Fruit fly (Drosophila melanogaster) whole organism: Measurements from ENCODE around the gene CG6403.

Experiments used
- Dll ChIP-seq: fragments of >200 bp; optimal IDR thresholded peaks from 2 replicates; lab custom pipeline; 2017
- EcR ChIP-seq, 2 experiments: fragments of >200 bp; optimal IDR thresholded peaks; 2 replicates each; lab custom pipeline; 2017; ENCODE audit warnings: missing biosample characterization in 2 of 2, missing genetic modification characterization in 2 of 2, missing genetic modification reagents in 2 of 2
- usp ChIP-seq: fragments of >200 bp; optimal IDR thresholded peaks from 2 replicates; lab custom pipeline; 2017; ENCODE audit warnings: missing biosample characterization, missing genetic modification characterization, mixed read lengths

dm6 chr3R:26736207-26736606 lies at the start of gene CG6403:
- TF ChIP-seq EcR (GFP tag; optimal IDR thresholded peaks at IDR 0.05; lab: Kevin White, UChicago) (no peak), usp (GFP tag; lab: Kevin White, UChicago) (no peak), Dll (lab: Kevin White, UChicago) (no peak)
